Worm (Caenorhabditis elegans): ENCODE results near the gene F33E11.3.

Gene F33E11.3

DNA sequence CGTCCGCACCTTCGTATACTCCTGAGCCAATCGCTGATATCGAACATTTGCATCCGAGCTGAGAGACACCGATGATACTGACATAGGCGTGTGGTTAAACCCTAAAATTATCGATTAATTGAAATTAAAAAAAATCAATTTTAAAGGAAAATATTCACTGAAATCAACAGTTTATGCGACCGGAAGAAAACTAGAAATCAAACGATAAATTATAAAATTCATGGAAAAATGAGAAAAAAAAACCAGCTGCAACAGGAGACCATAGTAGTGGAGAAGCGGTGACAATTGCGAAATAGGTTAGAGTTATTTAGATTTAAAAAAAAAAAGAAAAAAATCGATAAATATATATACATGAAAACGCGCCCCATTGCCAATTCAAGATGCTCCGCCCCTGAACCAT lies at the start of gene F33E11.3:
F33E11.3 (minus strand) TSS at position 101 of the 400 bp plus-strand sequence.
- TF ChIP-seq tbx-11 (GFP tag; IDR thresholded peaks at IDR 0.05) = no peak
- TF ChIP-seq ama-1 (optimal IDR thresholded peaks at IDR 0.05) = no peak
- TF ChIP-seq ceh-36 (tag; optimal IDR thresholded peaks at IDR 0.05) = no peak
- no peak for TF ChIP-seq flt-1 (GFP tag; IDR thresholded peaks at IDR 0.05)
- no peak for TF ChIP-seq scrt-1 (GFP tag; IDR thresholded peaks at IDR 0.05)
- TF ChIP-seq ets-7 (tag; optimal IDR thresholded peaks at IDR 0.05) = no peak
- no peak for TF ChIP-seq pes-1 (GFP tag; IDR thresholded peaks at IDR 0.05)
- no peak for TF ChIP-seq sea-1 (GFP tag; conservative IDR thresholded peaks at IDR 0.05)
- no peak for TF ChIP-seq hmbx-1 (tag; optimal IDR thresholded peaks at IDR 0.05)
- TF ChIP-seq F13C5.2 (tag; optimal IDR thresholded peaks at IDR 0.05) = no peak
- TF ChIP-seq ceh-13 (GFP tag; optimal IDR thresholded peaks at IDR 0.05) = no peak
- no peak for TF ChIP-seq tbx-37 (GFP tag; conservative IDR thresholded peaks at IDR 0.05)
- TF ChIP-seq aly-1 (tag; optimal IDR thresholded peaks at IDR 0.05) = no peak
- TF ChIP-seq tra-4 (tag; optimal IDR thresholded peaks at IDR 0.05) = no peak
- TF ChIP-seq hnd-1 (tag; optimal IDR thresholded peaks at IDR 0.05) = no peak
- TF ChIP-seq hmg-4 (GFP tag; optimal IDR thresholded peaks at IDR 0.05) = no peak

ce11 chrV:351787-352186 lies 47.3 kb upstream of the F33E11.3 start:
- TF ChIP-seq ets-7 (tag; optimal IDR thresholded peaks at IDR 0.05) = no peak
- TF ChIP-seq hmg-4 (GFP tag; optimal IDR thresholded peaks at IDR 0.05) = no peak

DNA sequence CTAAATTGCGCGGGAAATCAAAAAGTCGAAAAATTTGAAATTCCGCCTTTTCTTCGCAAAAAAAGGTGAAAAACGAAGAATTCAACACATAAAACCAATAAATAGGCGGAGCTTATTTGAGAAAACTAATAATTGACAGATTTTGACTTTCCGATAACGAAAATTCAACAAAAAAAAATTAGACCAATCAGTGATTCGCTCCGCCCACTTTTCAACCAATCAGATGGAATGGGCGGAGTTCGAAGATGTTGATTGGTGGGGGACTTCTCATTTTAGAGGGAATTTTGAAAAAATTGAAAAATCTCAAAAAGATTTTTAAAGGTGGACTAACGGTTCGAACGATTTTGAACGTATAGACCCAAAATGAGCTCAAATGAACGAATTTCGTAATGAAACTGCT lies 46.3 kb upstream of the F33E11.3 start:
- TF ChIP-seq pes-1 (GFP tag; IDR thresholded peaks at IDR 0.05) = no peak
- TF ChIP-seq hmg-4 (GFP tag; optimal IDR thresholded peaks at IDR 0.05) = no peak
- no peak for TF ChIP-seq scrt-1 (GFP tag; IDR thresholded peaks at IDR 0.05)
- no peak for TF ChIP-seq ceh-13 (GFP tag; optimal IDR thresholded peaks at IDR 0.05)
- TF ChIP-seq F13C5.2 (tag; optimal IDR thresholded peaks at IDR 0.05) = no peak
- TF ChIP-seq flt-1 (GFP tag; IDR thresholded peaks at IDR 0.05) = no peak
- no peak for TF ChIP-seq B0310.2 (tag; optimal IDR thresholded peaks at IDR 0.05)
- TF ChIP-seq ceh-36 (tag; optimal IDR thresholded peaks at IDR 0.05) = no peak
- TF ChIP-seq tbx-11 (GFP tag; IDR thresholded peaks at IDR 0.05) = no peak
- TF ChIP-seq hnd-1 (tag; optimal IDR thresholded peaks at IDR 0.05) = no peak
- TF ChIP-seq hmbx-1 (tag; optimal IDR thresholded peaks at IDR 0.05) = no peak
- no peak for TF ChIP-seq ama-1 (optimal IDR thresholded peaks at IDR 0.05)
- no peak for TF ChIP-seq tbx-37 (GFP tag; conservative IDR thresholded peaks at IDR 0.05)
- no peak for TF ChIP-seq sea-1 (GFP tag; conservative IDR thresholded peaks at IDR 0.05)
- no peak for TF ChIP-seq tra-4 (tag; optimal IDR thresholded peaks at IDR 0.05)
- no peak for TF ChIP-seq ets-7 (tag; optimal IDR thresholded peaks at IDR 0.05)
- TF ChIP-seq aly-1 (tag; optimal IDR thresholded peaks at IDR 0.05) = no peak

ce11 chrV:349054-349453 lies 44.5 kb upstream of the F33E11.3 start, which contains the start of gene atg-9:
Gene atg-9 (plus strand): TSS chrV:349385.
- no peak for TF ChIP-seq ama-1 (optimal IDR thresholded peaks at IDR 0.05)
- TF ChIP-seq aly-1 (tag; optimal IDR thresholded peaks at IDR 0.05) = no peak
- peak; percentile 36 for TF ChIP-seq F13C5.2 (tag; optimal IDR thresholded peaks at IDR 0.05)

DNA sequence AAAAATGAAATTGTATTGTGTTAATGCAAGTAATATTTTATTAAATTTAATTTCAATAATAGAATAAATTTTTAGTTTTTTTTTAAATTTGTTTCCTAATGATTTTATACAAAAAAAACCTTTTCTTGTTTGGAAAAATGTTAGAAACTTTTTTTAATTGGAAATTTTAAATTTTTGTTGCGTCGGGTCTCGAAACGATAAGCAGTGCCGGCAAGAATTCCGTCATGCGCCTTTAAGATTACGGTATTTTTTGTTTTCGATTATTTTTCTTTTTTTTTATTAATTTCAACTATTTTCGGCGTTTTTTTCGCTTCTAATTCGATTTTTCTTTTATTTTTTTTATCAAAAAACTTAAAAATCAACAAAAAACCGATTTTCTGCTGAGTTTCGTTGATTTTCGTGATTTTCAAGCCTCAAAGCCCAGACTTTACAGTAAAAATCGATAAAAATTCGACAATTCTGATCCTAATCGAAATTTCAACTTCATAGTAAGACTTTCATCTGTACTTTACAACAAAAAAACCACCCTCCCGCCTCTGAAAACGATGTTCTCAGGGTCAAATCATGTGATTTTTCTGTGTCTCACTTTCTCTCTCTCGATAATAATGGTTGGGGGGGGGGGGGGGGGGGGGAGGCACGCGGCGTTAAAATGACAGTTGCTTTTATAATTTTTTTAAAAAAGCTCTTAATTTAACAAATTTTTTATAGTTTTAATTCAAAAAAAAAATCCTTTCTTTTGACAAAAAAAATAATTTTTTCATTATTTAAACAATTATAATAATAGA lies 43.2 kb upstream of the F33E11.3 start:
- TF ChIP-seq tbx-37 (GFP tag; conservative IDR thresholded peaks at IDR 0.05) (no peak), flt-1 (GFP tag; IDR thresholded peaks at IDR 0.05) (no peak), tra-4 (tag; optimal IDR thresholded peaks at IDR 0.05) (no peak), hnd-1 (tag; optimal IDR thresholded peaks at IDR 0.05) (no peak), sea-1 (GFP tag; conservative IDR thresholded peaks at IDR 0.05) (no peak), hmbx-1 (tag; optimal IDR thresholded peaks at IDR 0.05) (no peak), ceh-13 (GFP tag; optimal IDR thresholded peaks at IDR 0.05) (no peak), ama-1 (optimal IDR thresholded peaks at IDR 0.05) (no peak), pes-1 (GFP tag; IDR thresholded peaks at IDR 0.05) (no peak), scrt-1 (GFP tag; IDR thresholded peaks at IDR 0.05) (no peak), aly-1 (tag; optimal IDR thresholded peaks at IDR 0.05) (no peak), F13C5.2 (tag; optimal IDR thresholded peaks at IDR 0.05) (no peak), ceh-36 (tag; optimal IDR thresholded peaks at IDR 0.05) (no peak), B0310.2 (tag; optimal IDR thresholded peaks at IDR 0.05) (no peak), hmg-4 (GFP tag; optimal IDR thresholded peaks at IDR 0.05) (no peak), ets-7 (tag; optimal IDR thresholded peaks at IDR 0.05) (no peak), tbx-11 (GFP tag; IDR thresholded peaks at IDR 0.05) (no peak)

DNA sequence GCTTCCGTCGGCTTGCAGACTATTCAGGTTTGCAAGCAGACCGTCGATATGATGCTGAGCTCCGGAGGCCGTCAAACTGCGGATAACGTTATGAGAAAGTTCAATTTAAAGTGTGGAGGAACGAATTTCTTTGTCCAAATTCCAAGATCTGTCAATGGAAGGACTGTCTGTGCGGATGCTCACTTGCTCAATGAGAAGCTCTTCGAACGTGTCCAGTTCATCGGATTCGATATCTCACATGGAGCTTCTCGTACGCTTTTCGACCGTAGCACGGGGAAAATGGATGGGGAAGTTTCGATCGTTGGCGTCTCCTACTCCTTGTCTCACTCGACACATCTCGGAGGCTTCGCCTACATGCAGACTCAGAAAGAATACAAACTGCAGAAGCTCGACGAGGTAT lies 41.5 kb upstream of the F33E11.3 start:
- no peak for TF ChIP-seq hnd-1 (tag; optimal IDR thresholded peaks at IDR 0.05)
- TF ChIP-seq ceh-36 (tag; optimal IDR thresholded peaks at IDR 0.05) = no peak
- TF ChIP-seq F13C5.2 (tag; optimal IDR thresholded peaks at IDR 0.05) = no peak
- no peak for TF ChIP-seq hmg-4 (GFP tag; optimal IDR thresholded peaks at IDR 0.05)
- TF ChIP-seq tbx-11 (GFP tag; IDR thresholded peaks at IDR 0.05) = no peak
- no peak for TF ChIP-seq tra-4 (tag; optimal IDR thresholded peaks at IDR 0.05)
- no peak for TF ChIP-seq sea-1 (GFP tag; conservative IDR thresholded peaks at IDR 0.05)
- TF ChIP-seq aly-1 (tag; optimal IDR thresholded peaks at IDR 0.05) = no peak

ce11 chrV:343546-343945 lies 39.0 kb upstream of the F33E11.3 start:
- no peak for TF ChIP-seq flt-1 (GFP tag; IDR thresholded peaks at IDR 0.05)

ce11 chrV:343128-343527 lies 38.6 kb upstream of the F33E11.3 start, which contains the start of gene wago-10:
Gene wago-10 (plus strand): TSS chrV:343428.
- TF ChIP-seq tbx-11 (GFP tag; IDR thresholded peaks at IDR 0.05) (no peak), aly-1 (tag; optimal IDR thresholded peaks at IDR 0.05) (no peak), B0310.2 (tag; optimal IDR thresholded peaks at IDR 0.05) (no peak), ceh-13 (GFP tag; optimal IDR thresholded peaks at IDR 0.05) (no peak), flt-1 (GFP tag; IDR thresholded peaks at IDR 0.05) (no peak), sea-1 (GFP tag; conservative IDR thresholded peaks at IDR 0.05) (no peak), hmbx-1 (tag; optimal IDR thresholded peaks at IDR 0.05) (no peak), pes-1 (GFP tag; IDR thresholded peaks at IDR 0.05) (no peak), hnd-1 (tag; optimal IDR thresholded peaks at IDR 0.05) (no peak), F13C5.2 (tag; optimal IDR thresholded peaks at IDR 0.05) (no peak), ets-7 (tag; optimal IDR thresholded peaks at IDR 0.05) (no peak), ama-1 (optimal IDR thresholded peaks at IDR 0.05) (no peak), tra-4 (tag; optimal IDR thresholded peaks at IDR 0.05) (no peak), tbx-37 (GFP tag; conservative IDR thresholded peaks at IDR 0.05) (no peak)

Data from whole organism, early embryonic.